Worm (Caenorhabditis elegans) whole organism, L4/young adult: ENCODE results near the gene clec-221.

ENCODE experiments used
- W03F9.2 ChIP-seq: fragments of 150-350 bp; optimal IDR thresholded peaks from 2 replicates; lab custom pipeline; 2014; ENCODE audit warnings: missing biosample characterization, missing genetic modification characterization
- dao-5 ChIP-seq: sonication (generic microtip); optimal IDR thresholded peaks from 2 replicates; lab custom pipeline; 2016; ENCODE audit warnings: missing genotype, missing genetic modification characterization, moderate library complexity, missing compliant biosample characterization
- him-1 ChIP-seq: sonication (generic microtip); optimal IDR thresholded peaks from 2 replicates; lab custom pipeline; 2016; ENCODE audit warnings: missing genotype, missing genetic modification reagents, missing genetic modification characterization, missing compliant biosample characterization

- TF ChIP-seq W03F9.2 (tag; lab: Kevin White, UChicago) (no peak), dao-5 (tag; lab: Kevin White, UChicago) (no peak), him-1 (tag; lab: Kevin White, UChicago) (no peak)
Measured at ce11 chrV:10970070-10970469, 15.8 kb upstream of the clec-221 start, which contains the start of gene F17C11.22.
